Worm (Caenorhabditis elegans) whole organism, young adult: ENCODE measurements around the gene R08A2.2.

Source experiments
- B0019.2 ChIP-seq: fragments of 200-800 bp; sonication (Bioruptor generic); conservative IDR thresholded peaks from 2 replicates; pipeline ENCODE4 v1.3.6; 2022; ENCODE audit warnings: missing genetic modification reagents, missing genetic modification characterization, missing compliant biosample characterization
- B0261.1 ChIP-seq: sonication (generic microtip); optimal IDR thresholded peaks from 2 replicates; lab custom pipeline; 2016; ENCODE audit warnings: mild to moderate bottlenecking, missing genetic modification characterization, moderate library complexity, missing compliant biosample characterization
- C06A6.2 ChIP-seq: fragments of 200-800 bp; sonication (Bioruptor generic); conservative IDR thresholded peaks from 2 replicates; pipeline ENCODE4 v1.3.6; 2022; ENCODE audit warnings: missing genetic modification characterization, missing compliant biosample characterization
- F22D6.2 ChIP-seq: sonication (generic microtip); optimal IDR thresholded peaks from 2 replicates; lab custom pipeline; 2016; ENCODE audit warnings: mild to moderate bottlenecking, missing genetic modification characterization, missing compliant biosample characterization
- F23B12.7 ChIP-seq: sonication (generic microtip); optimal IDR thresholded peaks from 2 replicates; lab custom pipeline; 2017; ENCODE audit warnings: missing genetic modification characterization, mild to moderate bottlenecking, missing compliant biosample characterization, antibody characterized with exemption, moderate library complexity; ENCODE audit not compliant: insufficient read depth
- F39B2.1 ChIP-seq: fragments of 200-800 bp; sonication (Bioruptor generic); IDR thresholded peaks from 2 replicates; pipeline ENCODE4 v1.3.6; 2022; ENCODE audit warnings: missing genetic modification reagents, missing genetic modification characterization, missing compliant biosample characterization
- F52B5.7 ChIP-seq: sonication (generic microtip); optimal IDR thresholded peaks from 2 replicates; lab custom pipeline; 2016; ENCODE audit warnings: mild to moderate bottlenecking, missing genetic modification characterization, missing compliant biosample characterization
- F55B11.4 ChIP-seq: sonication (generic microtip); optimal IDR thresholded peaks from 2 replicates; lab custom pipeline; 2016; ENCODE audit warnings: missing compliant biosample characterization, missing genetic modification characterization, borderline replicate concordance; ENCODE audit not compliant: insufficient read depth
- F57A8.1 ChIP-seq: fragments of 200-800 bp; sonication (Bioruptor generic); optimal IDR thresholded peaks from 2 replicates; lab custom pipeline; 2018; ENCODE audit warnings: mild to moderate bottlenecking, missing genetic modification characterization, moderate library complexity, missing compliant biosample characterization
- F57C9.4 ChIP-seq: sonication (generic microtip); optimal IDR thresholded peaks from 2 replicates; lab custom pipeline; 2017; ENCODE audit warnings: mild to moderate bottlenecking, missing genetic modification characterization, missing compliant biosample characterization
- K11D2.4 ChIP-seq: fragments of 200-800 bp; sonication (Bioruptor generic); IDR thresholded peaks from 2 replicates; pipeline ENCODE4 v1.3.6; 2022; ENCODE audit warnings: missing genetic modification reagents, missing genetic modification characterization, missing compliant biosample characterization
- T07F8.4 ChIP-seq: sonication (generic microtip); optimal IDR thresholded peaks from 2 replicates; lab custom pipeline; 2016; ENCODE audit warnings: mild to moderate bottlenecking, missing genetic modification characterization, moderate library complexity, missing compliant biosample characterization
- Y53G8AR.9 ChIP-seq: fragments of 200-800 bp; sonication (Bioruptor generic); conservative IDR thresholded peaks from 2 replicates; pipeline ENCODE4 v1.3.6; 2022; ENCODE audit warnings: missing genetic modification reagents, missing genetic modification characterization, missing compliant biosample characterization
- Y67H2A.10 ChIP-seq: fragments of 200-800 bp; sonication (Bioruptor generic); conservative IDR thresholded peaks from 2 replicates; pipeline ENCODE4 v1.3.6; 2022; ENCODE audit warnings: missing genetic modification reagents, missing genetic modification characterization, missing compliant biosample characterization
- ZK185.1 ChIP-seq: sonication (generic microtip); optimal IDR thresholded peaks from 2 replicates; lab custom pipeline; 2016; ENCODE audit warnings: mild to moderate bottlenecking, missing genetic modification characterization, missing compliant biosample characterization; ENCODE audit not compliant: poor library complexity, severe bottlenecking
- ama-1 ChIP-seq, 3 experiments: fragments of 150-350 bp in 1 of 3; sonication (generic microtip) in 2 of 3; optimal IDR thresholded peaks; 2 replicates each; lab custom pipeline; 2014 to 2018; ENCODE audit warnings: missing biosample characterization in 2 of 3, missing genetic modification characterization in 2 of 3, missing genetic modification reagents in 2 of 3
- cebp-1 ChIP-seq, 2 experiments: fragments of 200-800 bp in 1 of 2; sonication (Bioruptor generic) in 1 of 2; sonication (generic microtip) in 1 of 2; IDR thresholded peaks in 1 of 2; optimal IDR thresholded peaks in 1 of 2; 2 replicates each; pipeline versions ENCODE4 v1.3.6 to Lab custom; 2017 to 2022; ENCODE audit warnings: missing compliant biosample characterization in 2 of 2, missing genetic modification characterization in 2 of 2, mild to moderate bottlenecking in 1 of 2, missing genetic modification reagents in 1 of 2, moderate library complexity in 1 of 2
- ceh-27 ChIP-seq: fragments of 200-800 bp; sonication (Bioruptor generic); optimal IDR thresholded peaks from 2 replicates; lab custom pipeline; 2018; ENCODE audit warnings: mild to moderate bottlenecking, missing genetic modification characterization, moderate library complexity, missing compliant biosample characterization
- ceh-58 ChIP-seq: fragments of 200-800 bp; sonication (Bioruptor generic); IDR thresholded peaks from 2 replicates; pipeline ENCODE4 v1.3.6; 2022; ENCODE audit warnings: missing genetic modification characterization, missing compliant biosample characterization
- dox-1 ChIP-seq: fragments of 200-800 bp; sonication (Bioruptor generic); IDR thresholded peaks from 2 replicates; pipeline ENCODE4 v1.3.6; 2022; ENCODE audit warnings: missing genetic modification reagents, missing genetic modification characterization, missing compliant biosample characterization
- dpl-1 ChIP-seq: fragments of 150-350 bp; optimal IDR thresholded peaks from 2 replicates; lab custom pipeline; 2014; ENCODE audit warnings: missing biosample characterization, missing genetic modification reagents, missing genetic modification characterization
- ekl-4 ChIP-seq: fragments of 200-800 bp; sonication (Bioruptor generic); IDR thresholded peaks from 2 replicates; pipeline ENCODE4 v1.3.6; 2022; ENCODE audit warnings: missing genetic modification reagents, missing genetic modification characterization, missing compliant biosample characterization
- hmg-1.2 ChIP-seq: fragments of 200-800 bp; sonication (Bioruptor generic); IDR thresholded peaks from 2 replicates; pipeline ENCODE4 v1.3.6; 2022; ENCODE audit warnings: missing genetic modification reagents, missing genetic modification characterization, missing compliant biosample characterization
- hrde-1 ChIP-seq: sonication (generic microtip); optimal IDR thresholded peaks from 2 replicates; lab custom pipeline; 2016; ENCODE audit warnings: missing genetic modification characterization, mild to moderate bottlenecking, missing compliant biosample characterization, moderate library complexity, missing genotype, missing genetic modification reagents, borderline replicate concordance
- lag-1 ChIP-seq: fragments of 200-800 bp; sonication (Bioruptor generic); IDR thresholded peaks from 2 replicates; pipeline ENCODE4 v1.3.6; 2022; ENCODE audit warnings: missing genetic modification reagents, missing genetic modification characterization, missing compliant biosample characterization
- lin-54 ChIP-seq: fragments of 200-800 bp; sonication (Bioruptor generic); optimal IDR thresholded peaks from 2 replicates; lab custom pipeline; 2018; ENCODE audit warnings: mild to moderate bottlenecking, missing genetic modification characterization, missing compliant biosample characterization
- lir-1 ChIP-seq: fragments of 200-800 bp; sonication (Bioruptor generic); conservative IDR thresholded peaks from 2 replicates; pipeline ENCODE4 v1.3.6; 2022; ENCODE audit warnings: missing genetic modification reagents, missing genetic modification characterization, missing compliant biosample characterization
- madf-3 ChIP-seq: fragments of 200-800 bp; sonication (Bioruptor generic); IDR thresholded peaks from 2 replicates; pipeline ENCODE4 v1.3.6; 2022; ENCODE audit warnings: missing genetic modification reagents, missing genetic modification characterization, missing compliant biosample characterization
- madf-8 ChIP-seq: fragments of 200-800 bp; sonication (Bioruptor generic); conservative IDR thresholded peaks from 2 replicates; pipeline ENCODE4 v1.3.6; 2022; ENCODE audit warnings: missing genetic modification reagents, missing genetic modification characterization, missing compliant biosample characterization
- mes-4 ChIP-seq: sonication (generic microtip); optimal IDR thresholded peaks from 2 replicates; lab custom pipeline; 2016; ENCODE audit warnings: missing genotype, missing genetic modification characterization, missing compliant biosample characterization
- mxl-1 ChIP-seq: sonication (generic microtip); optimal IDR thresholded peaks from 2 replicates; lab custom pipeline; 2016; ENCODE audit warnings: missing genetic modification characterization, missing compliant biosample characterization
- nhr-120 ChIP-seq: fragments of 200-800 bp; sonication (Bioruptor generic); IDR thresholded peaks from 2 replicates; pipeline ENCODE4 v1.3.6; 2022; ENCODE audit warnings: missing genetic modification characterization, missing compliant biosample characterization
- nhr-179 ChIP-seq: sonication (generic microtip); optimal IDR thresholded peaks from 2 replicates; lab custom pipeline; 2016; ENCODE audit warnings: mild to moderate bottlenecking, missing genetic modification characterization, missing compliant biosample characterization
- pha-4 ChIP-seq: fragments of 150-350 bp; sonication (generic microtip); optimal IDR thresholded peaks from 2 replicates; lab custom pipeline; 2014; ENCODE audit warnings: missing biosample characterization, missing genetic modification reagents, missing genetic modification characterization
- rcor-1 ChIP-seq: fragments of 200-800 bp; sonication (Bioruptor generic); IDR thresholded peaks from 2 replicates; pipeline ENCODE4 v1.3.6; 2022; ENCODE audit warnings: missing genetic modification reagents, missing genetic modification characterization, missing compliant biosample characterization
- rec-8 ChIP-seq, 2 experiments: sonication (generic microtip); optimal IDR thresholded peaks; 2 replicates each; lab custom pipeline; 2016; ENCODE audit warnings: mild to moderate bottlenecking in 2 of 2, missing genetic modification characterization in 2 of 2, missing genetic modification reagents in 2 of 2, missing genotype in 2 of 2, missing biosample characterization in 1 of 2, missing compliant biosample characterization in 1 of 2, moderate library complexity in 1 of 2
- sdz-38 ChIP-seq: sonication (generic microtip); optimal IDR thresholded peaks from 2 replicates; lab custom pipeline; 2016; ENCODE audit warnings: missing genotype, missing genetic modification characterization, missing compliant biosample characterization
- sea-2 ChIP-seq: fragments of 200-800 bp; sonication (Bioruptor generic); IDR thresholded peaks from 2 replicates; pipeline ENCODE4 v1.3.6; 2022; ENCODE audit warnings: missing genetic modification characterization, missing compliant biosample characterization
- snpc-1.3 ChIP-seq: sonication (generic microtip); optimal IDR thresholded peaks from 2 replicates; lab custom pipeline; 2017; ENCODE audit warnings: missing genetic modification characterization, mild to moderate bottlenecking, missing compliant biosample characterization, antibody characterized with exemption, moderate library complexity, missing genotype, missing genetic modification reagents; ENCODE audit not compliant: insufficient read depth
- snpc-3.4 ChIP-seq: sonication (generic microtip); optimal IDR thresholded peaks from 2 replicates; lab custom pipeline; 2017; ENCODE audit warnings: missing genetic modification characterization, mild to moderate bottlenecking, missing compliant biosample characterization, antibody characterized with exemption, moderate library complexity, missing genotype, missing genetic modification reagents
- somi-1 ChIP-seq: fragments of 200-800 bp; sonication (Bioruptor generic); optimal IDR thresholded peaks from 2 replicates; lab custom pipeline; 2018; ENCODE audit warnings: mild to moderate bottlenecking, missing genetic modification characterization, missing compliant biosample characterization
- tbp1 ChIP-seq: fragments of 200-800 bp; sonication (Bioruptor generic); optimal IDR thresholded peaks from 2 replicates; lab custom pipeline; 2018; ENCODE audit warnings: mild to moderate bottlenecking, missing genetic modification characterization, missing compliant biosample characterization
- xnd-1 ChIP-seq: sonication (generic microtip); optimal IDR thresholded peaks from 2 replicates; lab custom pipeline; 2016; ENCODE audit warnings: missing genotype, missing genetic modification reagents, missing genetic modification characterization, missing compliant biosample characterization
- zfh-2 ChIP-seq: fragments of 200-800 bp; sonication (Bioruptor generic); conservative IDR thresholded peaks from 2 replicates; pipeline ENCODE4 v1.3.6; 2022; ENCODE audit warnings: missing genetic modification reagents, missing genetic modification characterization, missing compliant biosample characterization

Gene R08A2.2

DNA sequence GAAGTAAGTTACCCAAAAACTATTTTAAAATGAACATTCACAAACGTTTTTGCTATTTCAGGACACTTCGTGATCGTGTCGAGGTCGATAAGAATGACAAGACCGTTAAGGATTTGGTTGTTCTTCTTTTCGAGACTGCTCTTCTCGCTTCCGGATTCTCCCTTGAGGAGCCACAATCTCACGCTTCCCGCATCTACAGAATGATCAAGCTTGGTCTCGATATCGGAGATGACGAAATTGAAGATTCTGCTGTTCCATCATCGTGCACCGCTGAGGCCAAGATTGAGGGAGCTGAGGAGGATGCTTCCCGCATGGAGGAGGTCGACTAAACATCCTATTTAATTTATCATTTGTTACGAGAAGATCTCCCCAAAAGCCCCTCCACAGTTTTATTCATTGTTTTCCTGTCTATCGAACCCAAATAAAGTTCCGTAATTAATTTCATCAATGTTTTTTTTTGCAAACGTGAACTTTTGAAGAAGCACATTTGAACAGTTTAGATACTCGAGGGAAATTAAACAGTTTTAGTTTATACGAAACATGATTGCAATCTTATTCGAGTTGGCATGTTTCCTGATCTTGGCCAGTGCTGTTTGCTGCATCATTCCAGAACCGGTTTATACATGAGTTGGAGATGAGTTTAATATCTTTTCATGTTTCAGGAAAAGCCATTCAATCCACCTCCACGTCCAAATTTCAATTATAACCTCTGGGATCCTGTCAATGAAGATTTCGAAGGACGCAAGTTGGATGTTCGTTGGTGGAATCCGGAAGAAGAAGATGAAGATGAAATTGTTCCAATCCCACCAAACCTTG lies 27.2 kb downstream of the R08A2.2 start, which contains the start of gene C47E8.11 (continued):
- no peak for TF ChIP-seq ceh-27 (GFP tag; lab: Kevin White, UChicago)
- no peak for TF ChIP-seq mes-4
- TF ChIP-seq lag-1 (GFP tag; lab: Robert Waterston, UW) = peak; percentile 6; the same call in 1 of the 2 replicates
- TF ChIP-seq F57C9.4 = no peak
- peak; percentile 51 for TF ChIP-seq zfh-2 (GFP tag; lab: Robert Waterston, UW)
- peak; percentile 7 for TF ChIP-seq T07F8.4 (tag; lab: Kevin White, UChicago)
- peak; percentile 64 for TF ChIP-seq ZK185.1 (tag; lab: Kevin White, UChicago)
- TF ChIP-seq nhr-179 = no peak
- peak; percentile 23 for TF ChIP-seq xnd-1 (tag; lab: Kevin White, UChicago)
- no peak for TF ChIP-seq K11D2.4 (GFP tag; lab: Robert Waterston, UW)
- TF ChIP-seq hrde-1 = peak; percentile 21
- TF ChIP-seq pha-4 (tag; lab: Kevin White, UChicago) = no peak
- TF ChIP-seq ekl-4 (GFP tag; lab: Robert Waterston, UW) = peak; percentile 77; the same call in 1 of the 2 replicates
- TF ChIP-seq ceh-58 (GFP tag; lab: Robert Waterston, UW) = no peak
- peak; percentile 44 for TF ChIP-seq F23B12.7 (tag; lab: Kevin White, UChicago)
- TF ChIP-seq F57A8.1 (GFP tag; lab: Kevin White, UChicago) = no peak
- no peak for TF ChIP-seq cebp-1 (GFP tag; IDR thresholded peaks at IDR 0.05; lab: Robert Waterston, UW)
- peak; percentile 69 for TF ChIP-seq cebp-1 (tag; optimal IDR thresholded peaks at IDR 0.05; lab: Kevin White, UChicago)
- no peak for TF ChIP-seq nhr-120 (GFP tag; lab: Robert Waterston, UW)
- no peak for TF ChIP-seq dpl-1 (GFP tag; lab: Kevin White, UChicago)
- TF ChIP-seq rec-8 (tag; optimal IDR thresholded peaks at IDR 0.05; lab: Kevin White, UChicago) = no peak
- no peak for TF ChIP-seq F22D6.2 (tag; lab: Kevin White, UChicago)
- no peak for TF ChIP-seq F55B11.4
- no peak for TF ChIP-seq sdz-38 (tag; lab: Kevin White, UChicago)
- peak; percentile 82 for TF ChIP-seq snpc-1.3 (tag; lab: Kevin White, UChicago)
- peak; percentile 6 for TF ChIP-seq B0261.1 (tag; lab: Kevin White, UChicago)
- peak; percentile 88 for TF ChIP-seq snpc-3.4 (tag; lab: Kevin White, UChicago)
- TF ChIP-seq somi-1 (GFP tag; lab: Kevin White, UChicago) = peak; percentile 26
- peak; percentile 92 for TF ChIP-seq ama-1 (optimal IDR thresholded peaks at IDR 0.05; lab: Kevin White, UChicago)
- TF ChIP-seq ama-1 (GFP tag; optimal IDR thresholded peaks at IDR 0.05; lab: Kevin White, UChicago) = peak; percentile 57 to 77
- TF ChIP-seq tbp1 (GFP tag; lab: Kevin White, UChicago) = peak; percentile 67
- TF ChIP-seq dox-1 (GFP tag; lab: Robert Waterston, UW) = peak; percentile 76
- TF ChIP-seq B0019.2 (GFP tag; lab: Robert Waterston, UW) = no peak
- TF ChIP-seq mxl-1 (tag; lab: Kevin White, UChicago) = no peak
- TF ChIP-seq sea-2 = no peak
- TF ChIP-seq hmg-1.2 (GFP tag; lab: Robert Waterston, UW) = peak; percentile 36; the same call in 1 of the 2 replicates
- peak; percentile 64 for TF ChIP-seq lin-54 (GFP tag; lab: Kevin White, UChicago)
- TF ChIP-seq madf-8 (GFP tag; lab: Robert Waterston, UW) = no peak; the same call in 1 of the 2 replicates
- no peak for TF ChIP-seq Y67H2A.10 (GFP tag; lab: Robert Waterston, UW)
- TF ChIP-seq F52B5.7 (tag; lab: Kevin White, UChicago) = peak; percentile 48
- TF ChIP-seq lir-1 (GFP tag; lab: Robert Waterston, UW) = no peak
- peak; percentile 72; the same call in 1 of the 2 replicates for TF ChIP-seq madf-3 (GFP tag; lab: Robert Waterston, UW)
- peak; percentile 68 for TF ChIP-seq Y53G8AR.9 (GFP tag; lab: Robert Waterston, UW)
- TF ChIP-seq C06A6.2 (GFP tag; lab: Robert Waterston, UW) = peak; percentile 48; the same call in 1 of the 2 replicates
- TF ChIP-seq F39B2.1 (GFP tag; lab: Robert Waterston, UW) = no peak
- peak; percentile 30 for TF ChIP-seq rcor-1 (GFP tag; lab: Robert Waterston, UW)
